Worm (Caenorhabditis elegans) whole organism, late embryonic: Measurements from ENCODE around the gene bicd-1.

ENCODE experiments used
- C38D4.7 ChIP-seq: fragments of 200-800 bp; sonication (Bioruptor generic); optimal IDR thresholded peaks from 2 replicates; lab custom pipeline; 2018; ENCODE audit warnings: mild to moderate bottlenecking, missing genetic modification characterization, moderate library complexity, missing compliant biosample characterization
- ahr-1 ChIP-seq: sonication (generic microtip); optimal IDR thresholded peaks from 2 replicates; lab custom pipeline; 2016; ENCODE audit warnings: missing genetic modification characterization, missing compliant biosample characterization
- ama-1 ChIP-seq: fragments of 150-350 bp; optimal IDR thresholded peaks from 2 replicates; lab custom pipeline; 2014
- ceh-14 ChIP-seq: sonication (generic microtip); optimal IDR thresholded peaks from 2 replicates; lab custom pipeline; 2016; ENCODE audit warnings: missing genotype, missing genetic modification characterization, missing compliant biosample characterization
- ceh-2 ChIP-seq: sonication (generic microtip); optimal IDR thresholded peaks from 2 replicates; lab custom pipeline; 2016; ENCODE audit warnings: missing genotype, missing genetic modification characterization, missing compliant biosample characterization
- ceh-22 ChIP-seq: sonication (generic microtip); optimal IDR thresholded peaks from 2 replicates; lab custom pipeline; 2017; ENCODE audit warnings: missing biosample characterization, missing genetic modification characterization
- ceh-30 ChIP-seq: fragments of 150-350 bp; optimal IDR thresholded peaks from 2 replicates; lab custom pipeline; 2014; ENCODE audit warnings: missing biosample characterization, missing genetic modification characterization
- ceh-31 ChIP-seq: sonication (generic microtip); optimal IDR thresholded peaks from 2 replicates; lab custom pipeline; 2016; ENCODE audit warnings: missing genetic modification characterization, missing compliant biosample characterization
- ceh-6 ChIP-seq: fragments of 200-800 bp; sonication (Bioruptor generic); optimal IDR thresholded peaks from 2 replicates; lab custom pipeline; 2018; ENCODE audit warnings: mild to moderate bottlenecking, missing genetic modification characterization, missing compliant biosample characterization
- che-1 ChIP-seq: sonication (generic microtip); optimal IDR thresholded peaks from 2 replicates; lab custom pipeline; 2016; ENCODE audit warnings: mild to moderate bottlenecking, missing genetic modification characterization, missing compliant biosample characterization
- dve-1 ChIP-seq: sonication (generic microtip); optimal IDR thresholded peaks from 2 replicates; lab custom pipeline; 2017; ENCODE audit warnings: antibody characterized with exemption, mild to moderate bottlenecking, missing genetic modification characterization, missing compliant biosample characterization
- elt-2 ChIP-seq: sonication (generic microtip); optimal IDR thresholded peaks from 2 replicates; lab custom pipeline; 2016; ENCODE audit warnings: missing genetic modification reagents, missing genetic modification characterization, missing compliant biosample characterization
- elt-4 ChIP-seq: sonication (generic microtip); optimal IDR thresholded peaks from 2 replicates; lab custom pipeline; 2016; ENCODE audit warnings: missing genetic modification characterization, missing compliant biosample characterization
- fax-1 ChIP-seq: sonication (generic microtip); optimal IDR thresholded peaks from 2 replicates; lab custom pipeline; 2016; ENCODE audit warnings: missing genotype, missing genetic modification characterization, missing compliant biosample characterization
- fkh-10 ChIP-seq: fragments of 150-350 bp; optimal IDR thresholded peaks from 2 replicates; lab custom pipeline; 2014; ENCODE audit warnings: missing biosample characterization, missing genetic modification reagents, missing genetic modification characterization
- gmeb-2 ChIP-seq: sonication (generic microtip); optimal IDR thresholded peaks from 2 replicates; lab custom pipeline; 2016; ENCODE audit warnings: missing genetic modification characterization, inconsistent platforms, missing compliant biosample characterization
- hlh-15 ChIP-seq: sonication (generic microtip); optimal IDR thresholded peaks from 2 replicates; lab custom pipeline; 2016; ENCODE audit warnings: missing genetic modification characterization, missing compliant biosample characterization
- hlh-30 ChIP-seq: sonication (generic microtip); optimal IDR thresholded peaks from 2 replicates; lab custom pipeline; 2017; ENCODE audit warnings: antibody characterized with exemption, missing genetic modification characterization, missing compliant biosample characterization; ENCODE audit not compliant: insufficient read depth
- hlh-6 ChIP-seq: sonication (generic microtip); optimal IDR thresholded peaks from 2 replicates; lab custom pipeline; 2016; ENCODE audit warnings: missing genotype, missing genetic modification characterization, missing compliant biosample characterization
- lim-6 ChIP-seq: sonication (generic microtip); optimal IDR thresholded peaks from 2 replicates; lab custom pipeline; 2016; ENCODE audit warnings: missing genetic modification characterization, missing compliant biosample characterization
- lin-11 ChIP-seq: fragments of 200-800 bp; sonication (Bioruptor generic); optimal IDR thresholded peaks from 2 replicates; lab custom pipeline; 2018; ENCODE audit warnings: mild to moderate bottlenecking, missing genetic modification characterization, missing compliant biosample characterization
- madf-2 ChIP-seq: sonication (generic microtip); optimal IDR thresholded peaks from 2 replicates; lab custom pipeline; 2017; ENCODE audit warnings: missing genetic modification characterization, missing compliant biosample characterization
- nfya-1 ChIP-seq: sonication (generic microtip); optimal IDR thresholded peaks from 2 replicates; lab custom pipeline; 2017; ENCODE audit warnings: missing genetic modification characterization, mild to moderate bottlenecking, missing compliant biosample characterization, antibody characterized with exemption, moderate library complexity
- nhr-11 ChIP-seq: fragments of 150-350 bp; optimal IDR thresholded peaks from 2 replicates; lab custom pipeline; 2014; ENCODE audit warnings: missing biosample characterization, missing genetic modification characterization
- nhr-232 ChIP-seq: sonication (generic microtip); optimal IDR thresholded peaks from 2 replicates; lab custom pipeline; 2016; ENCODE audit warnings: missing genetic modification characterization, missing compliant biosample characterization
- npax-4 ChIP-seq: sonication (generic microtip); optimal IDR thresholded peaks from 2 replicates; lab custom pipeline; 2016; ENCODE audit warnings: missing genetic modification characterization, missing compliant biosample characterization
- pat-9 ChIP-seq: fragments of 200-800 bp; sonication (Bioruptor generic); optimal IDR thresholded peaks from 2 replicates; lab custom pipeline; 2018; ENCODE audit warnings: mild to moderate bottlenecking, missing genetic modification characterization, moderate library complexity, missing compliant biosample characterization
- pax-1 ChIP-seq: fragments of 150-350 bp; optimal IDR thresholded peaks from 2 replicates; lab custom pipeline; 2014; ENCODE audit warnings: missing biosample characterization, missing genetic modification characterization
- pros-1 ChIP-seq: fragments of 150-350 bp; optimal IDR thresholded peaks from 2 replicates; lab custom pipeline; 2014; ENCODE audit warnings: missing biosample characterization, missing genetic modification reagents, missing genetic modification characterization
- rnt-1 ChIP-seq: sonication (generic microtip); optimal IDR thresholded peaks from 2 replicates; lab custom pipeline; 2016; ENCODE audit warnings: missing genetic modification characterization, missing compliant biosample characterization
- sox-2 ChIP-seq: fragments of 200-800 bp; sonication (Bioruptor generic); IDR thresholded peaks from 2 replicates; pipeline ENCODE4 v1.3.6; 2022; ENCODE audit warnings: missing genetic modification reagents, missing genetic modification characterization, missing compliant biosample characterization
- sox-4 ChIP-seq: sonication (generic microtip); optimal IDR thresholded peaks from 2 replicates; lab custom pipeline; 2017; ENCODE audit warnings: mild to moderate bottlenecking, missing genetic modification characterization, inconsistent platforms, missing compliant biosample characterization
- syd-9 ChIP-seq: sonication (generic microtip); optimal IDR thresholded peaks from 2 replicates; lab custom pipeline; 2016; ENCODE audit warnings: mild to moderate bottlenecking, missing genetic modification characterization, moderate library complexity, missing compliant biosample characterization
- tbx-2 ChIP-seq: sonication (generic microtip); optimal IDR thresholded peaks from 2 replicates; lab custom pipeline; 2016; ENCODE audit warnings: missing genetic modification characterization, missing compliant biosample characterization
- unc-3 ChIP-seq, 2 experiments: fragments of 200-800 bp in 1 of 2; sonication (Bioruptor generic) in 1 of 2; sonication (generic microtip) in 1 of 2; conservative IDR thresholded peaks in 1 of 2; optimal IDR thresholded peaks in 1 of 2; 2 replicates each; pipeline versions ENCODE4 v1.3.6 to Lab custom; 2016 to 2022; ENCODE audit warnings: missing compliant biosample characterization in 2 of 2, missing genetic modification characterization in 2 of 2, missing genetic modification reagents in 1 of 2
- unc-42 ChIP-seq: sonication (generic microtip); optimal IDR thresholded peaks from 2 replicates; lab custom pipeline; 2016; ENCODE audit warnings: missing genotype, missing genetic modification characterization, missing compliant biosample characterization
- unc-55 ChIP-seq: sonication (generic microtip); optimal IDR thresholded peaks from 2 replicates; lab custom pipeline; 2017; ENCODE audit warnings: missing biosample characterization, missing genetic modification reagents, missing genetic modification characterization
- unc-86 ChIP-seq: sonication (generic microtip); optimal IDR thresholded peaks from 2 replicates; lab custom pipeline; 2016; ENCODE audit warnings: missing genetic modification characterization, missing compliant biosample characterization

Gene bicd-1

ce11 chrIV:6547397-6547796, 24.7 kb downstream of the bicd-1 start:
- TF ChIP-seq che-1, result no peak
- TF ChIP-seq madf-2 (tag; lab: Kevin White, UChicago), result no peak
- peak; percentile 27 for TF ChIP-seq unc-42 (tag; lab: Kevin White, UChicago)
- TF ChIP-seq hlh-30 (tag; lab: Kevin White, UChicago), result no peak

- TF ChIP-seq C38D4.7 (GFP tag; lab: Kevin White, UChicago) (no peak), elt-4 (tag; lab: Kevin White, UChicago) (no peak), tbx-2 (tag; lab: Kevin White, UChicago) (no peak), sox-4 (no peak), hlh-6 (tag; lab: Kevin White, UChicago) (no peak), nhr-11 (no peak), unc-42 (tag; lab: Kevin White, UChicago) (peak; percentile 82)
Observed at ce11 chrIV:6542962-6543361, 29.2 kb downstream of the bicd-1 start.

- peak; percentile 17 for TF ChIP-seq ceh-31
- TF ChIP-seq pat-9, result no peak
Observed at ce11 chrIV:6541435-6541834, 30.7 kb downstream of the bicd-1 start, which contains the start of gene C01G5.25. Gene C01G5.25 (plus strand): TSS chrIV:6541684.

- TF ChIP-seq unc-42 (tag; lab: Kevin White, UChicago), result no peak
- TF ChIP-seq fax-1 (tag; lab: Kevin White, UChicago), result no peak
- no peak for TF ChIP-seq ceh-30 (tag; lab: Kevin White, UChicago)
- TF ChIP-seq pax-1 (tag; lab: Kevin White, UChicago), result no peak
- no peak for TF ChIP-seq ama-1 (lab: Kevin White, UChicago)
Observed at ce11 chrIV:6535908-6536307, 36.2 kb downstream of the bicd-1 start, which contains the start of gene C01G5.3. Gene C01G5.3 (plus strand): TSS chrIV:6536208.

- TF ChIP-seq hlh-15 (tag; lab: Kevin White, UChicago) (no peak), ama-1 (lab: Kevin White, UChicago) (no peak), fax-1 (tag; lab: Kevin White, UChicago) (no peak), nhr-232 (tag; lab: Kevin White, UChicago) (no peak), pax-1 (tag; lab: Kevin White, UChicago) (no peak), npax-4 (tag; lab: Kevin White, UChicago) (no peak), lim-6 (no peak), sox-2 (no peak)
Observed at ce11 chrIV:6531450-6531849, 40.7 kb downstream of the bicd-1 start, which contains the start of gene C01G5.4. Gene C01G5.4 (plus strand): TSS chrIV:6531750.

- TF ChIP-seq pros-1, result no peak
- no peak for TF ChIP-seq C38D4.7 (GFP tag; lab: Kevin White, UChicago)
- no peak for TF ChIP-seq gmeb-2 (tag; lab: Kevin White, UChicago)
- TF ChIP-seq lin-11, result no peak
- no peak for TF ChIP-seq hlh-30 (tag; lab: Kevin White, UChicago)
Observed at ce11 chrIV:6529832-6530231, 42.3 kb downstream of the bicd-1 start.

DNA sequence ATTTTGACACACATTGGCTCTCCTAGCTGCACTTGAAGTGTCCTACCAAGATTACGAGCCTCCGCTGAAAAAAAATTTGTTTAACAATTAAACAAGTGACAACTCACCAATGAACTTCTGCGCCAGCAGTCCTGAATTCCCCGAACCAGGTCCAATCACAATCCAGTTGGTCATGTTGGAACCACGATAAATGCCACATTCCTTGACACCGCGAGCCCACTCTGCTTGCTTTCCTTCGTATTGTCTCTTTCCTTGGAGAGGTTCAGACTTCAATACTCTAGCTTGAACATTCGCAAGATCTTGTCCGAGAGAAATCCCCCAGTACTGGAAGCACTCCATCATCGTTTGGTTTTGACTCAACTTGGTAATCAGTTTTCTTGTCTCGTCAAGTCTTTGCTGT, 43.9 kb downstream of the bicd-1 start:
- TF ChIP-seq nfya-1 (tag; lab: Kevin White, UChicago), result no peak
- TF ChIP-seq ceh-30 (tag; lab: Kevin White, UChicago), result no peak
- no peak for TF ChIP-seq ahr-1 (tag; lab: Kevin White, UChicago)
- TF ChIP-seq syd-9 (tag; lab: Kevin White, UChicago), result no peak
- TF ChIP-seq unc-55 (GFP tag; lab: Kevin White, UChicago), result no peak
- TF ChIP-seq sox-4, result no peak
- no peak for TF ChIP-seq elt-2 (tag; lab: Kevin White, UChicago)
- TF ChIP-seq dve-1 (tag; lab: Kevin White, UChicago), result no peak
- TF ChIP-seq ceh-6 (GFP tag; lab: Kevin White, UChicago), result no peak
- TF ChIP-seq rnt-1 (tag; lab: Kevin White, UChicago), result no peak
- no peak for TF ChIP-seq unc-3 (GFP tag; conservative IDR thresholded peaks at IDR 0.05; lab: Robert Waterston, UW)
- no peak for TF ChIP-seq unc-3 (tag; optimal IDR thresholded peaks at IDR 0.05; lab: Kevin White, UChicago)
- no peak for TF ChIP-seq tbx-2 (tag; lab: Kevin White, UChicago)
- TF ChIP-seq ceh-22, result no peak
- TF ChIP-seq pros-1, result no peak
- TF ChIP-seq ceh-14 (tag; lab: Kevin White, UChicago), result no peak
- no peak for TF ChIP-seq ceh-2 (tag; lab: Kevin White, UChicago)
- no peak for TF ChIP-seq fkh-10
- no peak for TF ChIP-seq unc-86 (tag; lab: Kevin White, UChicago)
- no peak for TF ChIP-seq lin-11
